Fruit fly (Drosophila melanogaster) whole organism, embryonic: Measurements from ENCODE around the gene CG11970.

Experiments used
- Aef1 ChIP-seq: fragments of 200-800 bp; sonication (Bioruptor generic); IDR thresholded peaks from 3 replicates; pipeline ENCODE4 v1.3.6; 2022; ENCODE audit warnings: missing biosample characterization, missing genetic modification characterization
- Atf-2 ChIP-seq: fragments of 200-800 bp; sonication (Bioruptor generic); optimal IDR thresholded peaks from 2 replicates; lab custom pipeline; 2016; ENCODE audit warnings: missing biosample characterization, missing genetic modification characterization
- B-H1 ChIP-seq: fragments of 200-800 bp; sonication (Bioruptor generic); IDR thresholded peaks from 3 replicates; pipeline ENCODE4 v1.3.6; 2022; ENCODE audit warnings: missing biosample characterization, missing genetic modification characterization
- BEAF-32 ChIP-seq: fragments of 200-800 bp; sonication (Bioruptor generic); optimal IDR thresholded peaks from 3 replicates; lab custom pipeline; 2017; ENCODE audit warnings: missing biosample characterization, missing genetic modification characterization, mild to moderate bottlenecking, moderate library complexity, missing genetic modification reagents
- CG11560 ChIP-seq: fragments of 200-800 bp; sonication (Bioruptor generic); IDR thresholded peaks from 3 replicates; pipeline ENCODE4 v1.3.6; 2022; ENCODE audit warnings: missing biosample characterization, missing genetic modification characterization
- CG12155 ChIP-seq: fragments of 200-800 bp; sonication (Bioruptor generic); optimal IDR thresholded peaks from 3 replicates; lab custom pipeline; 2016; ENCODE audit warnings: missing biosample characterization, missing genetic modification characterization
- CG12299 ChIP-seq: fragments of 200-800 bp; sonication (Bioruptor generic); optimal IDR thresholded peaks from 2 replicates; lab custom pipeline; 2018; ENCODE audit warnings: missing biosample characterization, mild to moderate bottlenecking, missing genetic modification characterization
- CG12942 ChIP-seq: fragments of 200-800 bp; sonication (Bioruptor generic); optimal IDR thresholded peaks from 3 replicates; lab custom pipeline; 2016; ENCODE audit warnings: missing biosample characterization, missing genetic modification characterization
- CG14014 ChIP-seq: fragments of 200-800 bp; sonication (Bioruptor generic); IDR thresholded peaks from 2 replicates; pipeline ENCODE4 v1.3.6; 2022; ENCODE audit warnings: missing biosample characterization, missing genetic modification characterization
- CG16863 ChIP-seq: fragments of 200-800 bp; sonication (Bioruptor generic); optimal IDR thresholded peaks from 3 replicates; lab custom pipeline; 2016; ENCODE audit warnings: missing biosample characterization, missing genetic modification characterization
- CG18619 ChIP-seq: fragments of 200-800 bp; sonication (Bioruptor generic); optimal IDR thresholded peaks from 3 replicates; lab custom pipeline; 2017; ENCODE audit warnings: missing biosample characterization, mild to moderate bottlenecking, missing genetic modification characterization
- CG18764 ChIP-seq: fragments of 200-800 bp; sonication (Bioruptor generic); optimal IDR thresholded peaks from 3 replicates; lab custom pipeline; 2016; ENCODE audit warnings: missing biosample characterization, missing genetic modification characterization
- CG42726 ChIP-seq: fragments of 200-800 bp; sonication (Bioruptor generic); IDR thresholded peaks from 2 replicates; pipeline ENCODE4 v1.3.6; 2022; ENCODE audit warnings: missing biosample characterization, missing genetic modification characterization; ENCODE audit not compliant: partially characterized antibody
- CG43689 ChIP-seq: fragments of 200-800 bp; sonication (Bioruptor generic); IDR thresholded peaks from 2 replicates; pipeline ENCODE4 v1.3.6; 2022; ENCODE audit warnings: missing biosample characterization, missing genetic modification characterization
- CG4820 ChIP-seq: fragments of 200-800 bp; sonication (Bioruptor generic); optimal IDR thresholded peaks from 3 replicates; lab custom pipeline; 2016; ENCODE audit warnings: missing biosample characterization, missing genetic modification characterization
- CG4854 ChIP-seq: fragments of 200-800 bp; sonication (Bioruptor generic); optimal IDR thresholded peaks from 2 replicates; lab custom pipeline; 2016; ENCODE audit warnings: missing biosample characterization, missing genetic modification characterization, inconsistent platforms
- CG6272 ChIP-seq: fragments of 200-800 bp; sonication (Bioruptor generic); IDR thresholded peaks from 2 replicates; pipeline ENCODE4 v1.3.6; 2022; ENCODE audit warnings: missing biosample characterization, missing genetic modification characterization
- CG8359 ChIP-seq: fragments of 200-800 bp; sonication (Bioruptor generic); optimal IDR thresholded peaks from 2 replicates; lab custom pipeline; 2017; ENCODE audit warnings: missing biosample characterization, mild to moderate bottlenecking, missing genetic modification characterization, borderline replicate concordance
- CG9437 ChIP-seq: fragments of 200-800 bp; sonication (Bioruptor generic); optimal IDR thresholded peaks from 2 replicates; lab custom pipeline; 2018; ENCODE audit warnings: missing biosample characterization, mild to moderate bottlenecking, missing genetic modification characterization
- CG9932 ChIP-seq: fragments of 200-800 bp; sonication (Bioruptor generic); IDR thresholded peaks from 2 replicates; pipeline ENCODE4 v1.3.6; 2022; ENCODE audit warnings: missing biosample characterization, missing genetic modification characterization
- Camta ChIP-seq: fragments of 200-800 bp; sonication (Bioruptor generic); optimal IDR thresholded peaks from 2 replicates; lab custom pipeline; 2016; ENCODE audit warnings: missing biosample characterization, missing genetic modification characterization
- CoRest ChIP-seq: fragments of 200-800 bp; sonication (Bioruptor generic); optimal IDR thresholded peaks from 3 replicates; lab custom pipeline; 2018; ENCODE audit warnings: missing biosample characterization, mild to moderate bottlenecking, missing genetic modification characterization, moderate library complexity
- Dip2 ChIP-seq: fragments of 200-800 bp; sonication (Bioruptor generic); IDR thresholded peaks from 2 replicates; pipeline ENCODE4 v1.3.6; 2022; ENCODE audit warnings: missing biosample characterization, missing genetic modification characterization
- Dll ChIP-seq: fragments of 200-800 bp; sonication (Bioruptor generic); IDR thresholded peaks from 4 replicates; pipeline ENCODE4 v1.3.6; 2022; ENCODE audit warnings: missing biosample characterization, missing genetic modification characterization; ENCODE audit not compliant: partially characterized antibody
- Fer3 ChIP-seq: fragments of 200-800 bp; sonication (Bioruptor generic); optimal IDR thresholded peaks from 2 replicates; lab custom pipeline; 2018; ENCODE audit warnings: missing biosample characterization, mild to moderate bottlenecking, missing genetic modification characterization, moderate library complexity
- Hand ChIP-seq: fragments of 200-800 bp; sonication (Bioruptor generic); optimal IDR thresholded peaks from 2 replicates; lab custom pipeline; 2017; ENCODE audit warnings: mild to moderate bottlenecking, missing biosample characterization, missing genetic modification reagents, missing genetic modification characterization
- Optix ChIP-seq: fragments of 200-800 bp; sonication (Bioruptor generic); IDR thresholded peaks from 3 replicates; pipeline ENCODE4 v1.3.6; 2022; ENCODE audit warnings: missing biosample characterization, missing genetic modification characterization
- Six4 ChIP-seq: fragments of 200-800 bp; sonication (Bioruptor generic); optimal IDR thresholded peaks from 2 replicates; lab custom pipeline; 2016; ENCODE audit warnings: missing biosample characterization, missing genetic modification characterization
- az2 ChIP-seq: fragments of 200-800 bp; sonication (Bioruptor generic); optimal IDR thresholded peaks from 3 replicates; lab custom pipeline; 2016; ENCODE audit warnings: missing biosample characterization, missing genetic modification characterization
- bab2 ChIP-seq: fragments of 200-800 bp; sonication (Bioruptor generic); optimal IDR thresholded peaks from 2 replicates; lab custom pipeline; 2016; ENCODE audit warnings: missing biosample characterization, missing genetic modification characterization
- cad ChIP-seq: fragments of >200 bp; optimal IDR thresholded peaks from 2 replicates; lab custom pipeline; 2017; ENCODE audit warnings: missing biosample characterization, missing genetic modification characterization
- chif ChIP-seq, 2 experiments: fragments of 200-800 bp; sonication (Bioruptor generic); optimal IDR thresholded peaks; 3 replicates each; lab custom pipeline; 2016; ENCODE audit warnings: missing biosample characterization in 2 of 2, missing genetic modification characterization in 2 of 2
- chm ChIP-seq: fragments of 200-800 bp; sonication (Bioruptor generic); IDR thresholded peaks from 2 replicates; pipeline ENCODE4 v1.3.6; 2022; ENCODE audit warnings: missing biosample characterization, missing genetic modification characterization
- dm ChIP-seq: fragments of 200-800 bp; sonication (Bioruptor generic); optimal IDR thresholded peaks from 3 replicates; lab custom pipeline; 2016; ENCODE audit warnings: missing biosample characterization, missing genetic modification characterization
- dpn ChIP-seq, 2 experiments: fragments of 200-800 bp; sonication (Bioruptor generic); optimal IDR thresholded peaks; 3 replicates each; lab custom pipeline; 2016; ENCODE audit warnings: missing biosample characterization in 2 of 2, missing genetic modification characterization in 2 of 2
- exex ChIP-seq: fragments of 200-800 bp; sonication (Bioruptor generic); optimal IDR thresholded peaks from 4 replicates; lab custom pipeline; 2018; ENCODE audit warnings: missing biosample characterization, mild to moderate bottlenecking, missing genetic modification characterization, moderate library complexity
- fd96Cb ChIP-seq: fragments of 200-800 bp; sonication (Bioruptor generic); optimal IDR thresholded peaks from 2 replicates; lab custom pipeline; 2018; ENCODE audit warnings: missing biosample characterization, mild to moderate bottlenecking, missing genetic modification characterization, moderate library complexity
- ftz-f1 ChIP-seq: fragments of 200-800 bp; sonication (Bioruptor generic); optimal IDR thresholded peaks from 2 replicates; lab custom pipeline; 2016; ENCODE audit warnings: missing biosample characterization, missing genetic modification characterization
- grn ChIP-seq: fragments of 200-800 bp; sonication (Bioruptor generic); optimal IDR thresholded peaks from 3 replicates; lab custom pipeline; 2017; ENCODE audit warnings: missing biosample characterization, missing genetic modification characterization
- h ChIP-seq: fragments of >200 bp; optimal IDR thresholded peaks from 2 replicates; lab custom pipeline; 2017
- klu ChIP-seq: fragments of 200-800 bp; sonication (Bioruptor generic); IDR thresholded peaks from 2 replicates; pipeline ENCODE4 v1.3.6; 2022; ENCODE audit warnings: missing biosample characterization, missing genetic modification characterization
- pan ChIP-seq, 4 experiments: fragments of >200 bp in 3 of 4; fragments of 200-800 bp in 1 of 4; sonication (Bioruptor generic) in 1 of 4; optimal IDR thresholded peaks in 3 of 4; IDR thresholded peaks in 1 of 4; 2 replicates each; pipeline versions ENCODE4 v1.3.6 to Lab custom; 2017 to 2022; ENCODE audit warnings: missing biosample characterization in 2 of 4, missing genetic modification characterization in 2 of 4, mixed read lengths in 1 of 4
- pnt ChIP-seq: fragments of 200-800 bp; sonication (Bioruptor generic); optimal IDR thresholded peaks from 3 replicates; lab custom pipeline; 2016; ENCODE audit warnings: missing biosample characterization, missing genetic modification characterization
- pros ChIP-seq: fragments of 200-800 bp; sonication (Bioruptor generic); optimal IDR thresholded peaks from 3 replicates; lab custom pipeline; 2019; ENCODE audit warnings: missing biosample characterization, mild to moderate bottlenecking, missing genetic modification characterization, moderate library complexity
- sc ChIP-seq, 3 experiments: fragments of >200 bp in 2 of 3; fragments of 200-800 bp in 1 of 3; sonication (Bioruptor generic) in 1 of 3; optimal IDR thresholded peaks; 2 replicates in 2 of 3; 3 replicates in 1 of 3; lab custom pipeline; 2017; ENCODE audit warnings: mild to moderate bottlenecking in 1 of 3, missing biosample characterization in 1 of 3, missing genetic modification characterization in 1 of 3, missing genetic modification reagents in 1 of 3
- scrt ChIP-seq: fragments of 200-800 bp; sonication (Bioruptor generic); optimal IDR thresholded peaks from 2 replicates; lab custom pipeline; 2018; ENCODE audit warnings: missing biosample characterization, mild to moderate bottlenecking, missing genetic modification characterization, moderate library complexity
- sim ChIP-seq: fragments of 200-800 bp; sonication (Bioruptor generic); IDR thresholded peaks from 2 replicates; pipeline ENCODE4 v1.3.6; 2022; ENCODE audit warnings: missing biosample characterization, missing genetic modification characterization
- ttk ChIP-seq: fragments of 200-800 bp; sonication (Bioruptor generic); IDR thresholded peaks from 2 replicates; pipeline ENCODE4 v2.1.2; 2022; ENCODE audit warnings: missing biosample characterization, missing genetic modification characterization
- unc-4 ChIP-seq: fragments of 200-800 bp; sonication (Bioruptor generic); IDR thresholded peaks from 2 replicates; pipeline ENCODE4 v1.3.6; 2022; ENCODE audit warnings: missing biosample characterization, missing genetic modification characterization; ENCODE audit not compliant: partially characterized antibody
- wdn ChIP-seq: fragments of 200-800 bp; sonication (Bioruptor generic); IDR thresholded peaks from 2 replicates; pipeline ENCODE4 v1.3.6; 2022; ENCODE audit warnings: missing biosample characterization, missing genetic modification characterization
- yki ChIP-seq: fragments of >200 bp; optimal IDR thresholded peaks from 3 replicates; lab custom pipeline; 2018

CG11970 gene

dm6 chr3R:9038652-9039051 is 54.1 kb downstream of the CG11970 start, which contains the start of gene hyx (continued):
- TF ChIP-seq h (lab: Kevin White, UChicago) (no peak), Hand (GFP tag; lab: Kevin White, UChicago) (no peak), cad (no peak), CG12155 (GFP tag; lab: Kevin White, UChicago) (peak; percentile 87), ftz-f1 (peak; percentile 95), CG6272 (GFP tag; lab: Robert Waterston, UW) (no peak), bab2 (peak; percentile 24), chm (GFP tag; lab: Robert Waterston, UW) (0 out of 2 replicates have a peak, but pooled peaks have one; percentile 18), CG12942 (GFP tag; lab: Kevin White, UChicago) (no peak), Six4 (no peak), Dip2 (GFP tag; lab: Robert Waterston, UW) (no peak), CG9932 (GFP tag; lab: Robert Waterston, UW) (peak; percentile 69), yki (no peak), CG4854 (no peak), grn (peak; percentile 92), sim (GFP tag; lab: Robert Waterston, UW) (no peak), Fer3 (peak; percentile 50), scrt (peak; percentile 43), CoRest (tag; lab: Kevin White, UChicago) (peak; percentile 43), CG16863 (peak; percentile 9), CG8359 (GFP tag; lab: Kevin White, UChicago) (no peak), dm (peak; percentile 49), wdn (GFP tag; lab: Robert Waterston, UW) (no peak), CG43689 (GFP tag; lab: Robert Waterston, UW) (no peak), CG18764 (GFP tag; lab: Kevin White, UChicago) (no peak), ttk (GFP tag; lab: Robert Waterston, UW) (peak; percentile 29; the same call in 1 of the 2 replicates), CG42726 (GFP tag; lab: Robert Waterston, UW) (no peak), az2 (GFP tag; lab: Kevin White, UChicago) (peak; percentile 49), pnt (GFP tag; lab: Kevin White, UChicago) (no peak), Camta (peak; percentile 47), exex (tag; lab: Kevin White, UChicago) (no peak), dpn (GFP tag; optimal IDR thresholded peaks at IDR 0.05; lab: Kevin White, UChicago) (peak in 1 of 2 experiments; percentile 53), Atf-2 (GFP tag; lab: Kevin White, UChicago) (no peak), unc-4 (peak; percentile 91), BEAF-32 (GFP tag; lab: Kevin White, UChicago) (peak; percentile 77), CG4820 (GFP tag; lab: Kevin White, UChicago) (peak; percentile 10), Dll (GFP tag; lab: Robert Waterston, UW) (peak; percentile 93), CG18619 (GFP tag; lab: Kevin White, UChicago) (peak; percentile 22), fd96Cb (no peak), pan (optimal IDR thresholded peaks at IDR 0.05; lab: Kevin White, UChicago) (no peak), pan (GFP tag; optimal IDR thresholded peaks at IDR 0.05 in 1 of 2, IDR thresholded peaks at IDR 0.05 in 1 of 2) (no peak), Optix (no peak), chif (GFP tag; optimal IDR thresholded peaks at IDR 0.05; lab: Kevin White, UChicago) (peak in 1 of 2 experiments; percentile 16), B-H1 (GFP tag; lab: Robert Waterston, UW) (no peak), klu (GFP tag; lab: Robert Waterston, UW) (peak; percentile 44), pros (no peak), CG9437 (no peak), sc (optimal IDR thresholded peaks at IDR 0.05; lab: Kevin White, UChicago) (no peak), sc (GFP tag; optimal IDR thresholded peaks at IDR 0.05; lab: Kevin White, UChicago) (no peak), CG12299 (no peak), CG11560 (no peak), CG14014 (GFP tag; lab: Robert Waterston, UW) (peak; percentile 30; the same call in 1 of the 2 replicates), Aef1 (GFP tag; lab: Robert Waterston, UW) (no peak)
